Worm (Caenorhabditis elegans): ENCODE measurements around the gene F59B2.13.

ce11 chrIII:9022535-9022934 lies 4.3 kb downstream of the F59B2.13 start, which contains the start of gene F59B2.14:
- no peak for TF ChIP-seq ama-1 (optimal IDR thresholded peaks at IDR 0.05)
- no peak for TF ChIP-seq ceh-36 (tag; optimal IDR thresholded peaks at IDR 0.05)
- no peak for TF ChIP-seq tbx-11 (GFP tag; IDR thresholded peaks at IDR 0.05)
- no peak for TF ChIP-seq flt-1 (GFP tag; IDR thresholded peaks at IDR 0.05)
- TF ChIP-seq tbx-37 (GFP tag; conservative IDR thresholded peaks at IDR 0.05), result no peak
